1 fruit fly cellular context compared by ENCODE assay signal in genomic region chrX:20169898-20170297, dm6.
A peak's percentile ranks its signal among the peaks of the same experiment; 100 is the strongest.
TF ChIP-seq lines count a peak whose summit lies in the region.

CG9581 (minus strand) TSS chrX:20169981.
CG9578 (plus strand) TSS chrX:20170222.

TF ChIP-seq in whole organism, embryonic, 481 proteins besides CTCF, POLR2A, EP300 and RAD21 (continued from another document and continues in another):
- TF ChIP-seq CG42726 (GFP tag; IDR thresholded peaks at IDR 0.05; lab: Robert Waterston, UW; ENCODE audit: partially characterized antibody) (0 out of 2 replicates have a peak, but pooled peaks have one; percentile 33), bbx (GFP tag; IDR thresholded peaks at IDR 0.05; lab: Robert Waterston, UW; ENCODE audit: partially characterized antibody) (peak; percentile 48), HLH4C (GFP tag; IDR thresholded peaks at IDR 0.05; lab: Robert Waterston, UW; ENCODE audit: partially characterized antibody) (peak; percentile 79), CG17328 (GFP tag; IDR thresholded peaks at IDR 0.05; lab: Robert Waterston, UW) (no peak), CG10431 (GFP tag; optimal IDR thresholded peaks at IDR 0.05; lab: Kevin White, UChicago) (no peak), CG11723 (GFP tag; optimal IDR thresholded peaks at IDR 0.05; lab: Kevin White, UChicago) (no peak), bsh (GFP tag; optimal IDR thresholded peaks at IDR 0.05; lab: Kevin White, UChicago) (no peak), CG3847 (GFP tag; IDR thresholded peaks at IDR 0.05; lab: Robert Waterston, UW) (0 out of 2 replicates have a peak, but pooled peaks have one; percentile 28), ERR (GFP tag; optimal IDR thresholded peaks at IDR 0.05; lab: Kevin White, UChicago) (no peak), D (optimal IDR thresholded peaks at IDR 0.05; lab: Kevin White, UChicago) (no peak), D (GFP tag; optimal IDR thresholded peaks at IDR 0.05; lab: Kevin White, UChicago) (no peak), Dref (GFP tag; IDR thresholded peaks at IDR 0.05; lab: Robert Waterston, UW) (peak; percentile 62), CG17359 (tag; optimal IDR thresholded peaks at IDR 0.05; lab: Kevin White, UChicago) (no peak), CG9609 (GFP tag; optimal IDR thresholded peaks at IDR 0.05; lab: Kevin White, UChicago) (no peak), Dll (GFP tag; IDR thresholded peaks at IDR 0.05; lab: Robert Waterston, UW; ENCODE audit: partially characterized antibody) (peak; percentile 89), gsb (GFP tag; IDR thresholded peaks at IDR 0.05; lab: Robert Waterston, UW) (no peak), wor (GFP tag; IDR thresholded peaks at IDR 0.05; lab: Robert Waterston, UW) (no peak), sr (GFP tag; IDR thresholded peaks at IDR 0.05; lab: Robert Waterston, UW) (no peak), CG2116 (GFP tag; optimal IDR thresholded peaks at IDR 0.05; lab: Kevin White, UChicago) (peak; percentile 83), CG3995 (GFP tag; optimal IDR thresholded peaks at IDR 0.05; lab: Kevin White, UChicago) (peak; percentile 32), Sin3A (optimal IDR thresholded peaks at IDR 0.05; lab: Kevin White, UChicago) (peak; percentile 75), CG7963 (GFP tag; IDR thresholded peaks at IDR 0.05; lab: Robert Waterston, UW; ENCODE audit: partially characterized antibody) (peak; percentile 15; the same call in 1 of the 3 replicates), CG8478 (optimal IDR thresholded peaks at IDR 0.05; lab: Kevin White, UChicago) (no peak), nau (GFP tag; optimal IDR thresholded peaks at IDR 0.05; lab: Kevin White, UChicago) (no peak), CG7556 (GFP tag; optimal IDR thresholded peaks at IDR 0.05; lab: Kevin White, UChicago) (no peak), CG7928 (GFP tag; optimal IDR thresholded peaks at IDR 0.05; lab: Kevin White, UChicago) (peak; percentile 22), B-H1 (GFP tag; IDR thresholded peaks at IDR 0.05; lab: Robert Waterston, UW) (no peak), insv (GFP tag; optimal IDR thresholded peaks at IDR 0.05; lab: Kevin White, UChicago) (no peak), CG10565 (GFP tag; optimal IDR thresholded peaks at IDR 0.05; lab: Kevin White, UChicago) (no peak), dm (GFP tag; optimal IDR thresholded peaks at IDR 0.05; lab: Kevin White, UChicago) (no peak), danr (GFP tag; IDR thresholded peaks at IDR 0.05; lab: Robert Waterston, UW) (no peak), lbe (GFP tag; optimal IDR thresholded peaks at IDR 0.05; lab: Kevin White, UChicago) (no peak), Elba2 (GFP tag; optimal IDR thresholded peaks at IDR 0.05; lab: Kevin White, UChicago) (no peak), CG2120 (GFP tag; optimal IDR thresholded peaks at IDR 0.05; lab: Kevin White, UChicago) (no peak), disco-r (GFP tag; optimal IDR thresholded peaks at IDR 0.05; lab: Kevin White, UChicago) (no peak), BEAF-32 (GFP tag; optimal IDR thresholded peaks at IDR 0.05; lab: Kevin White, UChicago) (peak; percentile 79), CG8359 (GFP tag; optimal IDR thresholded peaks at IDR 0.05; lab: Kevin White, UChicago; ENCODE audit: borderline replicate concordance) (no peak), salm (tag; optimal IDR thresholded peaks at IDR 0.05; lab: Kevin White, UChicago) (no peak), CG6175 (GFP tag; IDR thresholded peaks at IDR 0.05; lab: Robert Waterston, UW) (no peak), her (GFP tag; optimal IDR thresholded peaks at IDR 0.05; lab: Kevin White, UChicago) (no peak), Med (GFP tag; lab: Kevin White, UChicago) (peak; percentile 37), CG4282 (GFP tag; optimal IDR thresholded peaks at IDR 0.05; lab: Kevin White, UChicago) (no peak), tna (GFP tag; IDR thresholded peaks at IDR 0.05; lab: Robert Waterston, UW; ENCODE audit: partially characterized antibody) (peak; percentile 54; the same call in 1 of the 2 replicates), sima (GFP tag; optimal IDR thresholded peaks at IDR 0.05; lab: Kevin White, UChicago) (no peak), Dfd (GFP tag; optimal IDR thresholded peaks at IDR 0.05; lab: Kevin White, UChicago) (no peak), inv (GFP tag; IDR thresholded peaks at IDR 0.05; lab: Robert Waterston, UW; ENCODE audit: partially characterized antibody) (peak; percentile 63), CG14860 (GFP tag; IDR thresholded peaks at IDR 0.05; lab: Robert Waterston, UW; ENCODE audit: partially characterized antibody) (peak; percentile 74), aop (GFP tag; IDR thresholded peaks at IDR 0.05; lab: Robert Waterston, UW) (no peak), CG8765 (GFP tag; IDR thresholded peaks at IDR 0.05; lab: Robert Waterston, UW) (no peak), sna (GFP tag; IDR thresholded peaks at IDR 0.05; lab: Robert Waterston, UW; ENCODE audit: partially characterized antibody) (peak; percentile 87), unpg (GFP tag; optimal IDR thresholded peaks at IDR 0.05; lab: Kevin White, UChicago) (no peak), CG9215 (GFP tag; IDR thresholded peaks at IDR 0.05; lab: Robert Waterston, UW) (0 out of 2 replicates have a peak, but pooled peaks have one; percentile 16), CG34224 (GFP tag; IDR thresholded peaks at IDR 0.05; lab: Robert Waterston, UW; ENCODE audit: partially characterized antibody) (peak; percentile 82; the same call in 2 of the 3 replicates), CG3726 (GFP tag; IDR thresholded peaks at IDR 0.05; lab: Robert Waterston, UW) (no peak), pzg (GFP tag; optimal IDR thresholded peaks at IDR 0.05; lab: Kevin White, UChicago) (peak; percentile 51), vnd (GFP tag; IDR thresholded peaks at IDR 0.05; lab: Robert Waterston, UW; ENCODE audit: partially characterized antibody) (peak; percentile 81), CG5180 (GFP tag; optimal IDR thresholded peaks at IDR 0.05; lab: Kevin White, UChicago) (no peak), az2 (GFP tag; optimal IDR thresholded peaks at IDR 0.05; lab: Kevin White, UChicago) (no peak), CG34422 (GFP tag; IDR thresholded peaks at IDR 0.05; lab: Robert Waterston, UW) (no peak), CG15514 (GFP tag; optimal IDR thresholded peaks at IDR 0.05; lab: Kevin White, UChicago) (peak; percentile 5), sqz (GFP tag; optimal IDR thresholded peaks at IDR 0.05; lab: Kevin White, UChicago) (no peak), phol (tag; optimal IDR thresholded peaks at IDR 0.05; lab: Kevin White, UChicago) (peak; percentile 26), bigmax (GFP tag; optimal IDR thresholded peaks at IDR 0.05; lab: Kevin White, UChicago) (no peak), hb (GFP tag; IDR thresholded peaks at IDR 0.05; lab: Robert Waterston, UW; ENCODE audit: partially characterized antibody) (peak; percentile 71; the same call in 2 of the 3 replicates), ranshi (GFP tag; IDR thresholded peaks at IDR 0.05; lab: Robert Waterston, UW) (no peak), CG10209 (GFP tag; optimal IDR thresholded peaks at IDR 0.05; lab: Kevin White, UChicago) (no peak), Asciz (GFP tag; optimal IDR thresholded peaks at IDR 0.05; lab: Kevin White, UChicago) (no peak), CG2889 (GFP tag; IDR thresholded peaks at IDR 0.05; lab: Robert Waterston, UW) (no peak), CG12769 (tag; optimal IDR thresholded peaks at IDR 0.05; lab: Kevin White, UChicago) (no peak), ase (GFP tag; IDR thresholded peaks at IDR 0.05; lab: Robert Waterston, UW) (no peak), Rx (GFP tag; IDR thresholded peaks at IDR 0.05; lab: Robert Waterston, UW) (no peak), row (GFP tag; IDR thresholded peaks at IDR 0.05; lab: Robert Waterston, UW) (peak; percentile 52; the same call in 1 of the 3 replicates), CG11093 (GFP tag; IDR thresholded peaks at IDR 0.05; lab: Robert Waterston, UW) (no peak), CG2712 (tag; optimal IDR thresholded peaks at IDR 0.05; lab: Kevin White, UChicago) (no peak), z (GFP tag; IDR thresholded peaks at IDR 0.05; lab: Robert Waterston, UW) (no peak), Hmr (GFP tag; optimal IDR thresholded peaks at IDR 0.05; lab: Kevin White, UChicago) (no peak), CG17361 (GFP tag; IDR thresholded peaks at IDR 0.05; lab: Robert Waterston, UW) (0 out of 3 replicates have a peak, but pooled peaks have one; percentile 9), CG17829 (tag; optimal IDR thresholded peaks at IDR 0.05; lab: Kevin White, UChicago) (no peak), unc-4 (GFP tag; IDR thresholded peaks at IDR 0.05; lab: Robert Waterston, UW; ENCODE audit: partially characterized antibody) (peak; percentile 85), CG6813 (GFP tag; optimal IDR thresholded peaks at IDR 0.05; lab: Kevin White, UChicago) (no peak), sug (tag; optimal IDR thresholded peaks at IDR 0.05; lab: Kevin White, UChicago) (no peak), MBD-R2 (GFP tag; IDR thresholded peaks at IDR 0.05; lab: Robert Waterston, UW) (peak; percentile 60), nerfin-1 (tag; optimal IDR thresholded peaks at IDR 0.05; lab: Kevin White, UChicago) (peak; percentile 2), hbn (GFP tag; IDR thresholded peaks at IDR 0.05; lab: Robert Waterston, UW; ENCODE audit: partially characterized antibody) (peak; percentile 67), Adf1 (GFP tag; IDR thresholded peaks at IDR 0.05; lab: Robert Waterston, UW) (no peak), corto (GFP tag; optimal IDR thresholded peaks at IDR 0.05; lab: Kevin White, UChicago) (no peak), CG9932 (GFP tag; IDR thresholded peaks at IDR 0.05; lab: Robert Waterston, UW) (0 out of 2 replicates have a peak, but pooled peaks have one; percentile 16), E2f2 (GFP tag; IDR thresholded peaks at IDR 0.05; lab: Robert Waterston, UW) (peak; percentile 90), CG16813 (GFP tag; IDR thresholded peaks at IDR 0.05; lab: Robert Waterston, UW; ENCODE audit: partially characterized antibody) (peak; percentile 72), tx (GFP tag; optimal IDR thresholded peaks at IDR 0.05; lab: Kevin White, UChicago) (no peak), Bgb (GFP tag; IDR thresholded peaks at IDR 0.05; lab: Robert Waterston, UW; ENCODE audit: partially characterized antibody) (peak; percentile 35; the same call in 1 of the 2 replicates), Lpt (GFP tag; optimal IDR thresholded peaks at IDR 0.05; lab: Kevin White, UChicago) (no peak), scrt (GFP tag; optimal IDR thresholded peaks at IDR 0.05; lab: Kevin White, UChicago) (no peak), CG7357 (GFP tag; IDR thresholded peaks at IDR 0.05; lab: Robert Waterston, UW) (no peak), CG17186 (GFP tag; optimal IDR thresholded peaks at IDR 0.05; lab: Kevin White, UChicago) (peak; percentile 10), CG17802 (tag; optimal IDR thresholded peaks at IDR 0.05; lab: Kevin White, UChicago) (no peak), CG15073 (GFP tag; optimal IDR thresholded peaks at IDR 0.05; lab: Kevin White, UChicago) (no peak), stc (GFP tag; IDR thresholded peaks at IDR 0.05; lab: Robert Waterston, UW) (no peak), Ets97D (GFP tag; optimal IDR thresholded peaks at IDR 0.05; lab: Kevin White, UChicago) (peak; percentile 14), Gsc (GFP tag; IDR thresholded peaks at IDR 0.05; lab: Robert Waterston, UW) (no peak), Dp (GFP tag; optimal IDR thresholded peaks at IDR 0.05; lab: Kevin White, UChicago) (peak; percentile 78), p53 (GFP tag; optimal IDR thresholded peaks at IDR 0.05; lab: Kevin White, UChicago) (no peak), CG1603 (tag; optimal IDR thresholded peaks at IDR 0.05; lab: Kevin White, UChicago) (peak; percentile 63), gcm2 (GFP tag; optimal IDR thresholded peaks at IDR 0.05; lab: Kevin White, UChicago) (no peak), slou (GFP tag; optimal IDR thresholded peaks at IDR 0.05; lab: Kevin White, UChicago) (no peak), Pdp1 (GFP tag; optimal IDR thresholded peaks at IDR 0.05; lab: Kevin White, UChicago) (peak in 1 of 2 experiments; percentile 95), Meics (GFP tag; optimal IDR thresholded peaks at IDR 0.05; lab: Kevin White, UChicago) (no peak), CG34376 (GFP tag; optimal IDR thresholded peaks at IDR 0.05; lab: Kevin White, UChicago) (no peak), eve (GFP tag; optimal IDR thresholded peaks at IDR 0.05; lab: Kevin White, UChicago) (no peak), CG11085 (GFP tag; IDR thresholded peaks at IDR 0.05; lab: Robert Waterston, UW) (no peak), chn (GFP tag; optimal IDR thresholded peaks at IDR 0.05; lab: Kevin White, UChicago) (no peak), Camta (GFP tag; optimal IDR thresholded peaks at IDR 0.05; lab: Kevin White, UChicago) (no peak), CG15479 (GFP tag; optimal IDR thresholded peaks at IDR 0.05; lab: Kevin White, UChicago) (no peak), CG12236 (GFP tag; optimal IDR thresholded peaks at IDR 0.05; lab: Kevin White, UChicago) (no peak), CG30020 (tag; optimal IDR thresholded peaks at IDR 0.05; lab: Kevin White, UChicago) (peak; percentile 54), zen2 (GFP tag; IDR thresholded peaks at IDR 0.05; lab: Robert Waterston, UW; ENCODE audit: partially characterized antibody) (peak; percentile 48; the same call in 1 of the 3 replicates), Optix (GFP tag; IDR thresholded peaks at IDR 0.05; lab: Robert Waterston, UW) (no peak), lmd (GFP tag; IDR thresholded peaks at IDR 0.05; lab: Robert Waterston, UW) (no peak), Lim3 (GFP tag; IDR thresholded peaks at IDR 0.05; lab: Robert Waterston, UW) (no peak), CG14710 (tag; optimal IDR thresholded peaks at IDR 0.05; lab: Kevin White, UChicago) (peak; percentile 27), CG10267 (tag; optimal IDR thresholded peaks at IDR 0.05; lab: Kevin White, UChicago) (peak; percentile 8), CG2129 (GFP tag; IDR thresholded peaks at IDR 0.05; lab: Robert Waterston, UW; ENCODE audit: partially characterized antibody) (peak; percentile 75), Doc3 (GFP tag; IDR thresholded peaks at IDR 0.05; lab: Robert Waterston, UW; ENCODE audit: partially characterized antibody) (peak; percentile 77), jumu (GFP tag; optimal IDR thresholded peaks at IDR 0.05; lab: Kevin White, UChicago) (no peak), ac (GFP tag; optimal IDR thresholded peaks at IDR 0.05; lab: Kevin White, UChicago) (no peak), knrl (GFP tag; IDR thresholded peaks at IDR 0.05; lab: Robert Waterston, UW; ENCODE audit: partially characterized antibody) (peak; percentile 75; the same call in 2 of the 3 replicates), Atf3 (GFP tag; optimal IDR thresholded peaks at IDR 0.05; lab: Kevin White, UChicago) (no peak), chinmo (GFP tag; IDR thresholded peaks at IDR 0.05; lab: Robert Waterston, UW; ENCODE audit: partially characterized antibody) (peak; percentile 78; the same call in 1 of the 4 replicates), CG6791 (GFP tag; IDR thresholded peaks at IDR 0.05; lab: Robert Waterston, UW; ENCODE audit: partially characterized antibody) (peak; percentile 68)
